Worm (Caenorhabditis elegans) whole organism, L4/young adult: Measurements from ENCODE around the gene pqn-91.
"Not testable (repeated sequence)": the region's sequence is repeated elsewhere in the genome, so short reads cannot be mapped to it uniquely, and the experiment has no call there.

Source experiments
- W03F9.2 ChIP-seq: fragments of 150-350 bp; optimal IDR thresholded peaks from 2 replicates; lab custom pipeline; 2014; ENCODE audit warnings: missing biosample characterization, missing genetic modification characterization
- dao-5 ChIP-seq: sonication (generic microtip); optimal IDR thresholded peaks from 2 replicates; lab custom pipeline; 2016; ENCODE audit warnings: missing genotype, missing genetic modification characterization, moderate library complexity, missing compliant biosample characterization
- him-1 ChIP-seq: sonication (generic microtip); optimal IDR thresholded peaks from 2 replicates; lab custom pipeline; 2016; ENCODE audit warnings: missing genotype, missing genetic modification reagents, missing genetic modification characterization, missing compliant biosample characterization

Gene pqn-91

ce11 chrIV:15291607-15292006 lies at the start of gene pqn-91:
TSS of gene pqn-91 (plus strand) at chrIV:15291907.
- TF ChIP-seq him-1 (tag; lab: Kevin White, UChicago) = no peak
- TF ChIP-seq dao-5 (tag; lab: Kevin White, UChicago) = no peak
- TF ChIP-seq W03F9.2 = no peak

ce11 chrIV:15245655-15246054 lies 46.1 kb upstream of the pqn-91 start, which contains the start of gene Y73F8A.36:
TSS of gene Y73F8A.36 (plus strand) at chrIV:15245955.
- TF ChIP-seq him-1 (tag; lab: Kevin White, UChicago) (no peak), W03F9.2 (no peak), dao-5 (tag; lab: Kevin White, UChicago) (no peak)

DNA sequence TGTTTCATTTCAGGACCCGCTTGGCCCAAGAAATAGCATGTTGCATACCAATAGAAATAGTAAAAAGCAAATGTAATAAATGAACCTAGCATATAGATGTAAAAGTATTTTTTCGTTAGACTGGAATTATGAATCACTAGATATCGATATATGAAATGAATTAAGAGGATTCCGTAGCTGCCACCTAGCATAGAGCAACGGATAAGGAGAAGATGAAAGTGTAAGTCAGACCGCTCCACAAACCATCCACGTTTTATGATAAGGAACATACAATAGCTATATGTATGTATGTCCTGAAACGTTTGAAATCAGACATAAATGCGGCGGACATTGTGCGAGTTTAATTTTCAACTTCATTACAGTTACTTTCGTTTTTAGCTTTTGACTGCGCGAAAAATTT lies 40.6 kb upstream of the pqn-91 start:
- TF ChIP-seq dao-5 (tag; lab: Kevin White, UChicago) (no peak), him-1 (tag; lab: Kevin White, UChicago) (no peak), W03F9.2 (no peak)

- TF ChIP-seq him-1 (tag; lab: Kevin White, UChicago) (no peak), dao-5 (tag; lab: Kevin White, UChicago) (no peak), W03F9.2 (no peak)
These were observed 39.5 kb upstream of the pqn-91 start, which contains the start of gene srj-42 for ce11 chrIV:15252157-15252556. TSS of gene srj-42 (minus strand) at chrIV:15252257.

DNA sequence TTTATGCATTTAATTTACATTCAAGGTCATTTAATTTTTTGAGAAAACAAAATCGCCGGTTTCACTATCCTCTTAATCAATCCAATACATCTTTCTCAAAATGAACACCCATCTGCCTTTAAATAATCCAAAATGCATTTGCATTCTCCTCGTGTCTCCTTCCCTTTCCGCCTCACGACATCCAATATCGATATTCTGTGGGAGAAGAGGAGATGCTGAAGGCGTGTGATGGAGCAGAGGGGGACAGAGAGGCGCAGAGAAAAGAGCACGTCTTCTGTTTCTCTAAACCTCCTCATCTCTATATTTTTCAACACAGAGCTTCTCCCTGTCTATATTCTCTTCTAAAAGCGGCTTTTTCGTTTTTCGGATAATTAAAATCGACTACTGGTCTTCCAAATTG lies 32.2 kb upstream of the pqn-91 start, which contains the start of gene Y73F8A.5:
Gene Y73F8A.5 (plus strand): TSS at position 321 of the 400 bp plus-strand sequence.
- TF ChIP-seq him-1 (tag; lab: Kevin White, UChicago) = no peak
- no peak for TF ChIP-seq W03F9.2
- no peak for TF ChIP-seq dao-5 (tag; lab: Kevin White, UChicago)

DNA sequence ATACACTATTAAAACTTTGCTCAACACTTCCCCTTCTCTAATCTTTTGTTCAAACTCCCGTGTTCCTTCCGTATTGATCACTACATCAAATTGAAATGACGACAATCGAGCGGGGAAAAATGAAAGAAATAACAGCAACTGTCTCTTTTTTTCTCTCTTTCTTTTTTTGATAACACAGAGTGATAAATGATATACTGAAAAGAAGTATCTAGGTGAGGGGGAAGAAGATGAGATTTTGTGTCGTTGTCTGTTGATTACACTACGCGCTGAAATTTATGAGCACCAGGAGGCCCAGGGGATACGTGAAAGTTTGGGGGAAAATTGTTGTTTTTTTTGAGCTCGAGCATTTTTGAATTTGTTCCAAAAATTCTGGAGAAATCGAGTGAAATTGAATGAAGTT lies 17.6 kb upstream of the pqn-91 start:
- TF ChIP-seq him-1 (tag; lab: Kevin White, UChicago) (no peak), W03F9.2 (no peak), dao-5 (tag; lab: Kevin White, UChicago) (no peak)

ce11 chrIV:15275363-15275854 lies 16.3 kb upstream of the pqn-91 start, which contains the start of gene ccg-1:
TSS of gene ccg-1 (minus strand) at chrIV:15275804.
- TF ChIP-seq him-1 (tag; lab: Kevin White, UChicago) = no peak
- TF ChIP-seq dao-5 (tag; lab: Kevin White, UChicago) = no peak
- TF ChIP-seq W03F9.2 = no peak

ce11 chrIV:15280219-15280618 lies 11.5 kb upstream of the pqn-91 start:
- no peak for TF ChIP-seq dao-5 (tag; lab: Kevin White, UChicago)

ce11 chrIV:15283617-15284016 lies 8.1 kb upstream of the pqn-91 start:
- TF ChIP-seq dao-5 (tag; lab: Kevin White, UChicago) = no peak
- TF ChIP-seq him-1 (tag; lab: Kevin White, UChicago) = no peak
- TF ChIP-seq W03F9.2 = no peak

ce11 chrIV:15289508-15289907 lies 2.2 kb upstream of the pqn-91 start:
- TF ChIP-seq dao-5 (tag; lab: Kevin White, UChicago) = no peak
- no peak for TF ChIP-seq W03F9.2
- no peak for TF ChIP-seq him-1 (tag; lab: Kevin White, UChicago)

ce11 chrIV:15291162-15291561 lies 545 bp upstream of the pqn-91 start, which contains the start of gene pqn-90:
TSS of gene pqn-90 (minus strand) at chrIV:15291262.
- TF ChIP-seq W03F9.2 (no peak), dao-5 (tag; lab: Kevin White, UChicago) (no peak)

- TF ChIP-seq dao-5 (tag; lab: Kevin White, UChicago) (no peak), him-1 (tag; lab: Kevin White, UChicago) (no peak), W03F9.2 (no peak)
These were observed 2.3 kb downstream of the pqn-91 start, which contains the start of gene Y73F8A.10 for ce11 chrIV:15294040-15294439. TSS of gene Y73F8A.10 (plus strand) at chrIV:15294340.

- TF ChIP-seq him-1 (tag; lab: Kevin White, UChicago) (no peak), dao-5 (tag; lab: Kevin White, UChicago) (no peak), W03F9.2 (no peak)
These were observed 8.3 kb downstream of the pqn-91 start for ce11 chrIV:15300041-15300440.

DNA sequence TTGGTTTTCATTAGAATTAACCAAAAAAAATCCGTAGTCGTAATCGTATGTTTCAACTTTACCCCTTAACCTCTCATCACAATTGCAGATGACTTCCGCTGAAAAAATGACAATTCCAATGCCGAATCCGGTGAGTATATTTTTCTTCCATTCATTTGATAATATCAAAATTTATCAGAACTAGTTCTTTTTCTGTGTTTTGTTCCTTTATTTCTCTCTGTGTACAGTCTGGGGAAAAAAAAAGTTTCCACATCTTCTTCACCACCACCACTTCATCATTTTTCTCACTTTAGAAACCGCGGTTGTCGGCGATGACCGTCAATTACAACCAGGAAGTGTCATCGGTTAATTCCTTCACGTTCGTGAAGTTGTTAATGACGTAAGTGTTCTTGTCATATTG lies 10.4 kb downstream of the pqn-91 start, which contains the start of gene best-21:
Gene best-21 (plus strand): TSS at position 301 of the 400 bp plus-strand sequence.
- no peak for TF ChIP-seq W03F9.2
- TF ChIP-seq dao-5 (tag; lab: Kevin White, UChicago) = no peak

- TF ChIP-seq him-1 (tag; lab: Kevin White, UChicago); dao-5 (tag; lab: Kevin White, UChicago); W03F9.2: not testable (repeated sequence)
These were observed 19.9 kb downstream of the pqn-91 start, which contains the start of gene Y73F8A.12 for ce11 chrIV:15311590-15311989. TSS of gene Y73F8A.12 (minus strand) at chrIV:15311690.
